Worm (Caenorhabditis elegans) whole organism, mixed stage, embryonic: ENCODE data around the gene taf-10.

Experiments
- M03D4.4 ChIP-seq: sonication (generic microtip); optimal IDR thresholded peaks from 2 replicates; lab custom pipeline; 2017; ENCODE audit warnings: mild to moderate bottlenecking, missing genetic modification characterization, missing compliant biosample characterization
- bed-3 ChIP-seq: fragments of 200-800 bp; sonication (Bioruptor generic); optimal IDR thresholded peaks from 3 replicates; lab custom pipeline; 2018; ENCODE audit warnings: mild to moderate bottlenecking, missing genetic modification characterization, moderate library complexity, missing compliant biosample characterization
- blmp-1 ChIP-seq: fragments of 150-350 bp; optimal IDR thresholded peaks from 2 replicates; lab custom pipeline; 2014; ENCODE audit warnings: missing biosample characterization, missing genetic modification characterization
- ceh-39 ChIP-seq: fragments of 150-350 bp; optimal IDR thresholded peaks from 2 replicates; lab custom pipeline; 2014; ENCODE audit warnings: missing biosample characterization, missing genetic modification characterization
- ceh-43 ChIP-seq: fragments of 200-800 bp; sonication (Bioruptor generic); optimal IDR thresholded peaks from 2 replicates; lab custom pipeline; 2018; ENCODE audit warnings: mild to moderate bottlenecking, missing genetic modification characterization, moderate library complexity, missing compliant biosample characterization
- ces-1 ChIP-seq: fragments of 150-350 bp; optimal IDR thresholded peaks from 2 replicates; lab custom pipeline; 2014; ENCODE audit warnings: missing biosample characterization, missing genetic modification reagents, missing genetic modification characterization
- cnd-1 ChIP-seq: fragments of 200-800 bp; sonication (Bioruptor generic); optimal IDR thresholded peaks from 2 replicates; lab custom pipeline; 2018; ENCODE audit warnings: mild to moderate bottlenecking, missing genetic modification characterization, missing compliant biosample characterization
- drap-1 ChIP-seq: fragments of 200-800 bp; sonication (Bioruptor generic); optimal IDR thresholded peaks from 3 replicates; lab custom pipeline; 2018; ENCODE audit warnings: mild to moderate bottlenecking, missing genetic modification characterization, missing compliant biosample characterization
- elt-3 ChIP-seq: fragments of 150-350 bp; optimal IDR thresholded peaks from 2 replicates; lab custom pipeline; 2014; ENCODE audit warnings: missing biosample characterization, missing genetic modification characterization
- flh-1 ChIP-seq: fragments of 200-800 bp; sonication (Bioruptor generic); optimal IDR thresholded peaks from 2 replicates; lab custom pipeline; 2018; ENCODE audit warnings: mild to moderate bottlenecking, missing genetic modification characterization, moderate library complexity, missing compliant biosample characterization
- ham-2 ChIP-seq: fragments of 200-800 bp; sonication (Bioruptor generic); optimal IDR thresholded peaks from 2 replicates; lab custom pipeline; 2018; ENCODE audit warnings: mild to moderate bottlenecking, missing genetic modification characterization, missing compliant biosample characterization
- lin-13 ChIP-seq: fragments of 150-350 bp; optimal IDR thresholded peaks from 2 replicates; lab custom pipeline; 2014; ENCODE audit warnings: missing biosample characterization, missing genetic modification characterization
- lin-32 ChIP-seq: fragments of 200-800 bp; sonication (Bioruptor generic); optimal IDR thresholded peaks from 2 replicates; lab custom pipeline; 2018; ENCODE audit warnings: mild to moderate bottlenecking, missing genetic modification characterization, missing compliant biosample characterization
- lsy-2 ChIP-seq: fragments of 150-350 bp; optimal IDR thresholded peaks from 2 replicates; lab custom pipeline; 2014; ENCODE audit warnings: missing biosample characterization, missing genetic modification characterization
- mab-5 ChIP-seq: fragments of 150-350 bp; optimal IDR thresholded peaks from 2 replicates; lab custom pipeline; 2014; ENCODE audit warnings: missing biosample characterization, missing genetic modification characterization
- mep-1 ChIP-seq: fragments of 150-350 bp; optimal IDR thresholded peaks from 2 replicates; lab custom pipeline; 2017; ENCODE audit warnings: missing biosample characterization, missing genetic modification reagents, missing genetic modification characterization, inconsistent platforms
- mls-2 ChIP-seq: sonication (generic microtip); optimal IDR thresholded peaks from 2 replicates; lab custom pipeline; 2016; ENCODE audit warnings: mild to moderate bottlenecking, missing genetic modification characterization, moderate library complexity, missing compliant biosample characterization
- nhr-12 ChIP-seq: fragments of 150-350 bp; optimal IDR thresholded peaks from 2 replicates; lab custom pipeline; 2014; ENCODE audit warnings: missing biosample characterization, missing genetic modification characterization
- nhr-2 ChIP-seq: fragments of 150-350 bp; optimal IDR thresholded peaks from 2 replicates; lab custom pipeline; 2014; ENCODE audit warnings: missing biosample characterization, missing genetic modification characterization
- nhr-237 ChIP-seq: fragments of 150-350 bp; optimal IDR thresholded peaks from 2 replicates; lab custom pipeline; 2014; ENCODE audit warnings: missing biosample characterization, missing genetic modification characterization
- nhr-28 ChIP-seq: fragments of 150-350 bp; optimal IDR thresholded peaks from 2 replicates; lab custom pipeline; 2014; ENCODE audit warnings: missing biosample characterization, missing genetic modification characterization
- sem-2 ChIP-seq: fragments of 200-800 bp; sonication (Bioruptor generic); optimal IDR thresholded peaks from 2 replicates; lab custom pipeline; 2018; ENCODE audit warnings: mild to moderate bottlenecking, missing genetic modification characterization, missing compliant biosample characterization
- snpc-4 ChIP-seq: fragments of 150-350 bp; optimal IDR thresholded peaks from 2 replicates; lab custom pipeline; 2014; ENCODE audit warnings: missing biosample characterization, missing genetic modification characterization
- sptf-1 ChIP-seq: sonication (generic microtip); optimal IDR thresholded peaks from 2 replicates; lab custom pipeline; 2017; ENCODE audit warnings: mild to moderate bottlenecking, missing genetic modification characterization, moderate library complexity, missing compliant biosample characterization
- unc-120 ChIP-seq: sonication (generic microtip); optimal IDR thresholded peaks from 2 replicates; lab custom pipeline; 2017; ENCODE audit warnings: missing genetic modification characterization, missing compliant biosample characterization; ENCODE audit not compliant: poor library complexity, severe bottlenecking
- unc-39 ChIP-seq: fragments of 150-350 bp; optimal IDR thresholded peaks from 2 replicates; lab custom pipeline; 2014; ENCODE audit warnings: missing biosample characterization, missing genetic modification characterization
- unc-62 ChIP-seq: fragments of 150-350 bp; optimal IDR thresholded peaks from 2 replicates; lab custom pipeline; 2014; ENCODE audit warnings: missing biosample characterization, missing genetic modification reagents, missing genetic modification characterization
- zip-8 ChIP-seq: fragments of 150-350 bp; optimal IDR thresholded peaks from 2 replicates; lab custom pipeline; 2014; ENCODE audit warnings: missing biosample characterization, missing genetic modification characterization

Gene taf-10

DNA sequence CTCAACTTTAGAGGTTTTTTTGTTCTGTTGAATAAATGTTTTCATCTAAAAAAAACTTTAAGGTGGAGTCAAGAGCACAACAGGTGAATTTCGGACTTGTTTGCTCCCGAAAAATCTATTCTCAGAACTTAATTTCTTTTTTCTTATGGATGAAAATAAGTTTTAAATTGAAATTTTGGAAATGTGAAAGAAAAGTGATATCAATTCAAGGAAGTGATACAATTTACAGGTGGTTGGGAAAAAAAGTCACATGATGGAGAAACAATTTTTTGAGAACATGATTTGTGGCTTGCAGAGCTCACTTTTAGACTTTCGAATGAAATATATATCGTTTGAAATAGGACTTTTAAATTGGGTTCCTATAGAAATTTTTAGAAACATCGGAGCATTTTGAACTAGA is 20.7 kb downstream of the taf-10 start:
- TF ChIP-seq nhr-12 (tag; lab: Kevin White, UChicago) (no peak), bed-3 (GFP tag; lab: Kevin White, UChicago) (no peak), ces-1 (GFP tag; lab: Kevin White, UChicago) (no peak), unc-120 (tag; lab: Kevin White, UChicago) (no peak), M03D4.4 (tag; lab: Kevin White, UChicago) (no peak), unc-62 (no peak), ceh-39 (no peak), cnd-1 (tag; lab: Kevin White, UChicago) (no peak), nhr-237 (tag; lab: Kevin White, UChicago) (no peak)

DNA sequence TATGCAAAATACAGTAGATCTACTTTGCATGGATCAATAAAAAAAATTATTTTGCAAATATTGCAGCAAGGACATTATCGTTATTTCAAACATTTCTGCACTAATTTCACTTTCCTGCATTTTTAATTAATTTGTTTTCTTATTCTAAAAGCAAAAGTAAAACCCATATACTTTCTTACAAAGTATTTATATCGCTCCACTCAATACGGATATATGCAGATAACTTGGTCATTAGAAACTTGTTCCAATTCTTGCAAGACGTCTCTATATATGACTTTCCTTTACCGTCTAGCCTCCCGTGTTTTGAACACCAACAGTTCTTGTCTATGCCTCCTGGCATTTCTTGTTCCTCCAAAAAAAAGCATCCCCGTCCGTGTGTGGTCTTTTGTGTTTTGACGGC is 23.6 kb downstream of the taf-10 start, which contains the start of gene oac-24:
Gene oac-24 (plus strand): TSS at position 301 of the 400 bp plus-strand sequence.
- TF ChIP-seq sem-2 (GFP tag; lab: Kevin White, UChicago): no peak
- no peak for TF ChIP-seq mls-2
- no peak for TF ChIP-seq mep-1 (tag; lab: Kevin White, UChicago)
- TF ChIP-seq snpc-4 (tag; lab: Kevin White, UChicago): no peak
- TF ChIP-seq ceh-39: no peak
- TF ChIP-seq nhr-12 (tag; lab: Kevin White, UChicago): no peak
- TF ChIP-seq lsy-2 (tag; lab: Kevin White, UChicago): no peak
- TF ChIP-seq cnd-1 (tag; lab: Kevin White, UChicago): no peak
- TF ChIP-seq nhr-28 (tag; lab: Kevin White, UChicago): no peak
- no peak for TF ChIP-seq drap-1 (GFP tag; lab: Kevin White, UChicago)
- TF ChIP-seq unc-120 (tag; lab: Kevin White, UChicago): no peak
- TF ChIP-seq ham-2 (GFP tag; lab: Kevin White, UChicago): no peak
- no peak for TF ChIP-seq sptf-1 (tag; lab: Kevin White, UChicago)
- no peak for TF ChIP-seq flh-1
- TF ChIP-seq zip-8 (tag; lab: Kevin White, UChicago): no peak

DNA sequence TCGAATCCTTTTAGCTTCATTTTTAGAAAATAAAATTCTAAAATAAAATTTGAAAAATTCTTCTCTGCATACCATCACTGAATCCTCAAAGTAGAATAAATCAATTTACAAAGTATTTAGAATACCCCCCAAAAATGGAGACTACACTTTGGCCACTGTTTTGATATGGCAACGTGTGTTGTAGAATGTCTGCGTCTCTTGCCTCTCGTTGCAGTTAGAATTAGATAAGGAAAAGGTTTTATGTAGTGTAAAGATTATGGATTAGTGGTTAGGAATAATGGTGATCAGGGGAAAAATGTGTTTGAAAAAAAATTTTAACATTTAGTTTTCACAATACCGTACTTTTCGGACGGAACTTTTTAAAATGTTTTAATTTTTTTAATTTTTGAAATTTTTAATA is 33.1 kb downstream of the taf-10 start, which contains the start of gene prx-6:
Gene prx-6 (minus strand): TSS at position 129 of the 400 bp plus-strand sequence.
- no peak for TF ChIP-seq M03D4.4 (tag; lab: Kevin White, UChicago)
- TF ChIP-seq elt-3: no peak
- TF ChIP-seq mls-2: no peak
- TF ChIP-seq lin-13: no peak
- TF ChIP-seq sem-2 (GFP tag; lab: Kevin White, UChicago): no peak
- no peak for TF ChIP-seq snpc-4 (tag; lab: Kevin White, UChicago)
- TF ChIP-seq lin-32: no peak
- no peak for TF ChIP-seq blmp-1 (tag; lab: Kevin White, UChicago)
- TF ChIP-seq nhr-28 (tag; lab: Kevin White, UChicago): no peak
- no peak for TF ChIP-seq unc-120 (tag; lab: Kevin White, UChicago)
- no peak for TF ChIP-seq sptf-1 (tag; lab: Kevin White, UChicago)
- no peak for TF ChIP-seq mab-5 (tag; lab: Kevin White, UChicago)
- TF ChIP-seq ceh-43 (GFP tag; lab: Kevin White, UChicago): no peak
- no peak for TF ChIP-seq bed-3 (GFP tag; lab: Kevin White, UChicago)

DNA sequence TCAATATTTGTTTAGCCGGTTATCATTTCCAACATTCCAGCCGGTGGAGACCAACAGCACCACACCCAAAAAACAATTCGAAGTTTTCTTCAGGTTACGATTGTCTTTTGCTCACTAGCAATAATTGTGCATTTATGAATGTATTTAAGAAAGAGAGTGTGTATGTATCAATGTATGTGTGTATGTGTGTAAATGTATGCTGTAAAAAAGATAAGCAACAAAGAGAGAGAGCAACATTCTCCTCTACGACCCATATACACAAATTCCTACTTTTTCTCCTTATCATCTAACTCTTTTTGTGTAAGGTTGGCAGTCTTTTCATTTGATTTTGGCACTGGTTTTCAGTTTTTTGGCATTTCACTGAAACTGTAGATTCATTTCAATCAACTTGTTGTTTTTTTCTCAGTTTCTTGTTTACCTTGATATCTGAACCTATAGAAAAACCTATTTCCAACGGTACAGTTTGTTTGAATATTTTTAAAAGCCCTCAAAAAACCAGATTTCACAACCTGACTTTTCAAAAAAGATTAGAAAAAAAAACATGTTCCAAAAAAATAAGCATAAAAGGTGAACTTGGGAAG is 34.1 kb downstream of the taf-10 start:
- TF ChIP-seq mls-2: no peak
- TF ChIP-seq lin-13: no peak
- no peak for TF ChIP-seq unc-39 (tag; lab: Kevin White, UChicago)
- TF ChIP-seq sptf-1 (tag; lab: Kevin White, UChicago): no peak
- TF ChIP-seq ceh-39: no peak
- no peak for TF ChIP-seq elt-3
- TF ChIP-seq mep-1 (tag; lab: Kevin White, UChicago): no peak
- no peak for TF ChIP-seq unc-62
- no peak for TF ChIP-seq drap-1 (GFP tag; lab: Kevin White, UChicago)
- no peak for TF ChIP-seq nhr-12 (tag; lab: Kevin White, UChicago)
- no peak for TF ChIP-seq ceh-43 (GFP tag; lab: Kevin White, UChicago)
- TF ChIP-seq cnd-1 (tag; lab: Kevin White, UChicago): no peak

DNA sequence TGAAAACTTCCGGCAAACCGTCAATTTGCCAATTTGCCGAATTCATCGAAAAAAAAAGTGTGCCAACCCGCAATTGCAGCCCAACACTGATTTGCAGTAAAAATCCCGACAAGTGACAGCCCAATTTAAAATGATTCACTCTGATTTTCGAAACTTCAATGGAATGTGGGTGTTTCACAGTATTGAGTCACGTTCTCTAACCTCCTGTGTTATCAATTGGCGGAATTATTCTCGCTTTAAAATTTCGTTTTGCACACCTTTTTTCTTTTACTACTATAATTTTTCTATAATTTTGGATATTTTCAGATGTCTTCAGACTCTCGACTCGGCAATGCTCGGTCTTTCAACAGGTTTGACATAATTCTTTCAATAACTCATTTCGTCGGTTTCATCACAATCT is 35.4 kb downstream of the taf-10 start, which contains the start of gene F39G3.5:
Gene F39G3.5 (plus strand): TSS at position 301 of the 400 bp plus-strand sequence.
- TF ChIP-seq unc-62: no peak
- TF ChIP-seq mab-5 (tag; lab: Kevin White, UChicago): no peak

DNA sequence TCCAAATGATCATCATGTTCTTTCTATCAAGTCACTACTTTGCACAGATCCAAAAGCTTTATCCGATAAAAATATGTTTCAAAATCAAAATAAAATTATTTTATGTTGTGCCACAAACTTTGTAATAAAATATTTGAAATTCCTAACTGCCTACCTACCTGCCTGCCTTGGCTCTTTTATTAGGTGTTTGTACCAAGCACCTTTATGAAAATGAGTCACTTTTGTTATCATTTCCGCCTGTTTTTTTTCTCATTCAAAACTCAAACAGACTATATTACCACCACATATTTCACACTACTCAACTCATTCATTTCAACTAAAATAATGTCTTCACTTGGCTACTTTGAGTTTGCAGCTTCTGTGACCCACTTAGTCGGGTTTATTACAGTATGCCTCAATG is 37.5 kb downstream of the taf-10 start, which contains the start of gene F39G3.4:
Gene F39G3.4 (plus strand): TSS at position 301 of the 400 bp plus-strand sequence.
- no peak for TF ChIP-seq unc-39 (tag; lab: Kevin White, UChicago)
- no peak for TF ChIP-seq ceh-39
- TF ChIP-seq nhr-2 (tag; lab: Kevin White, UChicago): no peak
- TF ChIP-seq drap-1 (GFP tag; lab: Kevin White, UChicago): no peak
- TF ChIP-seq sptf-1 (tag; lab: Kevin White, UChicago): no peak
- TF ChIP-seq cnd-1 (tag; lab: Kevin White, UChicago): no peak
- no peak for TF ChIP-seq lin-32
